Fruit fly (Drosophila melanogaster) whole organism, embryonic: ENCODE measurements around the gene Srr.

Source experiments
- CG3847 ChIP-seq: fragments of 200-800 bp; sonication (Bioruptor generic); IDR thresholded peaks from 2 replicates; pipeline ENCODE4 v1.3.6; 2022; ENCODE audit warnings: missing biosample characterization, missing genetic modification characterization
- lov ChIP-seq, 2 experiments: fragments of 200-800 bp in 1 of 2; fragments of >200 bp in 1 of 2; sonication (Bioruptor generic) in 1 of 2; IDR thresholded peaks in 1 of 2; optimal IDR thresholded peaks in 1 of 2; 2 replicates in 1 of 2; 3 replicates in 1 of 2; pipeline versions ENCODE4 v1.3.6 to Lab custom; 2017 to 2022; ENCODE audit warnings: missing biosample characterization in 1 of 2, missing genetic modification characterization in 1 of 2
- mam ChIP-seq: fragments of 200-800 bp; sonication (Bioruptor generic); optimal IDR thresholded peaks from 3 replicates; lab custom pipeline; 2016; ENCODE audit warnings: missing biosample characterization, missing genetic modification characterization
- nau ChIP-seq: fragments of 200-800 bp; sonication (Bioruptor generic); optimal IDR thresholded peaks from 3 replicates; lab custom pipeline; 2017; ENCODE audit warnings: missing biosample characterization, mild to moderate bottlenecking, missing genetic modification characterization, missing genetic modification reagents
- tup ChIP-seq: fragments of 200-800 bp; sonication (Bioruptor generic); optimal IDR thresholded peaks from 2 replicates; lab custom pipeline; 2016; ENCODE audit warnings: missing biosample characterization, mild to moderate bottlenecking, missing genetic modification characterization, moderate library complexity

- no peak for TF ChIP-seq nau (GFP tag; lab: Kevin White, UChicago)
- no peak for TF ChIP-seq lov (optimal IDR thresholded peaks at IDR 0.05; lab: Kevin White, UChicago)
- TF ChIP-seq lov (GFP tag; IDR thresholded peaks at IDR 0.05; lab: Robert Waterston, UW): 0 out of 3 replicates have a peak, but pooled peaks have one; percentile 37
- TF ChIP-seq tup: no peak
- TF ChIP-seq CG3847 (GFP tag; lab: Robert Waterston, UW): no peak
- TF ChIP-seq mam (GFP tag; lab: Kevin White, UChicago): no peak
Measured at dm6 chr3R:9378644-9379411, 13.6 kb downstream of the Srr start.
